Worm (Caenorhabditis elegans): ENCODE results near the gene bgnt-1.2.

DNA sequence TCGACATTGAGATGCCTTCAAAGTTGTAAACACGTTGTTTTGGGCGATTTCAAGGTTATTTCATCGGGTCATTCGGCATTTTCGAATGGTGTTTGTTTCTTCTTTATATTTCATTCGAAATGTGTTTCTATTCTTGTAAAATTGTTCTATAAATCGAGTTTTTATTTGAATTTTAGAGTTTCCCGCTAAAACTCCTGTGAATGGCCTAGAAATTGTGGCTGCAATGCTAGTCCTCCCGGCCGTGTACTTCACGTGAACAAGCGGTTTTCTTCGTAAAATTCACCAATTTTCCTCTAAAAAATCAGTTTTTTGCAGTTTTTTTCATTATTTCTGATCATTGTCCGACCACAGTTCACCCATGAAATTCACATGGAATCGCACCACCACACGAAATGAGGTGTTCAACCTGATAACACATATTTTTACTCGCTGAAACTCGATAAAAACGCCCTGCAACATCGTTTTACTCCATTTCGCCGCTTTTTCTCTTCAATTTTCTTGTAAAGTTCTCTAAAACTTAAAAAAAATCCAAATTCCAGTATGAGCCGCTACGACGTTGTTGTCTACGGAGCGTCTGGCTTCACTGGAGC lies 8.6 kb upstream of the bgnt-1.2 start, which contains the start of gene ldp-1:
- TF ChIP-seq ama-1 (optimal IDR thresholded peaks at IDR 0.05), result no peak
- TF ChIP-seq elt-2 (tag; optimal IDR thresholded peaks at IDR 0.05), result peak; percentile 67
- peak; percentile 20 for TF ChIP-seq lin-39 (tag; optimal IDR thresholded peaks at IDR 0.05)
- TF ChIP-seq isw-1 (GFP tag; IDR thresholded peaks at IDR 0.05), result peak; percentile 78
- no peak for TF ChIP-seq aha-1 (tag; optimal IDR thresholded peaks at IDR 0.05)
- peak; percentile 67 for TF ChIP-seq lin-13 (GFP tag; optimal IDR thresholded peaks at IDR 0.05)
- peak; percentile 55 to 73 (median 70) for TF ChIP-seq ceh-82 (tag; optimal IDR thresholded peaks at IDR 0.05)
- TF ChIP-seq C04F5.9 (tag; optimal IDR thresholded peaks at IDR 0.05), result peak; percentile 81
- TF ChIP-seq nhr-237 (tag; optimal IDR thresholded peaks at IDR 0.05), result peak; percentile 13
